Worm (Caenorhabditis elegans) whole organism, L1 larva: Measurements from ENCODE around the gene T20D3.5.
A peak's percentile ranks its signal among the peaks of the same experiment; 100 is the strongest.

Experiments
- Y116A8C.19 ChIP-seq: sonication (generic microtip); optimal IDR thresholded peaks from 2 replicates; lab custom pipeline; 2016; ENCODE audit warnings: missing compliant biosample characterization, missing genetic modification characterization, borderline replicate concordance
- aha-1 ChIP-seq: fragments of 150-350 bp; optimal IDR thresholded peaks from 2 replicates; lab custom pipeline; 2014; ENCODE audit warnings: missing biosample characterization, missing genetic modification characterization
- blmp-1 ChIP-seq: fragments of 150-350 bp; optimal IDR thresholded peaks from 2 replicates; lab custom pipeline; 2014; ENCODE audit warnings: missing biosample characterization, missing genetic modification characterization
- ceh-90 ChIP-seq: sonication (generic microtip); optimal IDR thresholded peaks from 2 replicates; lab custom pipeline; 2016; ENCODE audit warnings: missing genetic modification characterization, missing compliant biosample characterization
- ces-1 ChIP-seq: fragments of 150-350 bp; optimal IDR thresholded peaks from 2 replicates; lab custom pipeline; 2014; ENCODE audit warnings: missing biosample characterization, missing genetic modification reagents, missing genetic modification characterization
- dpl-1 ChIP-seq, 3 experiments: fragments of 150-350 bp in 2 of 3; sonication (generic microtip) in 1 of 3; optimal IDR thresholded peaks; 2 replicates each; lab custom pipeline; 2014 to 2017; ENCODE audit warnings: missing biosample characterization in 3 of 3, missing genetic modification characterization in 3 of 3, missing genetic modification reagents in 3 of 3
- efl-1 ChIP-seq, 4 experiments: fragments of 150-350 bp; optimal IDR thresholded peaks in 3 of 4; peaks in 1 of 4; 1 replicate in 1 of 4; 2 replicates in 3 of 4; lab custom pipeline; 2014; ENCODE audit warnings: missing biosample characterization in 2 of 4, missing genetic modification characterization in 2 of 4, missing genetic modification reagents in 2 of 4
- egl-27 ChIP-seq, 2 experiments: fragments of 150-350 bp in 1 of 2; sonication (generic microtip); optimal IDR thresholded peaks; 3 replicates each; lab custom pipeline; 2017 to 2018; ENCODE audit warnings: missing biosample characterization in 2 of 2, missing genetic modification characterization in 2 of 2, missing genetic modification reagents in 2 of 2
- elt-3 ChIP-seq, 6 experiments: fragments of 150-350 bp in 1 of 6; sonication (generic microtip); optimal IDR thresholded peaks; 2 replicates each; lab custom pipeline; 2017 to 2018; ENCODE audit warnings: missing biosample characterization in 6 of 6, missing genetic modification characterization in 6 of 6, inconsistent platforms in 1 of 6
- ets-5 ChIP-seq: fragments of 200-800 bp; sonication (Bioruptor generic); IDR thresholded peaks from 2 replicates; pipeline ENCODE4 v1.3.6; 2022; ENCODE audit warnings: missing genetic modification characterization, missing compliant biosample characterization
- fkh-4 ChIP-seq: sonication (generic microtip); optimal IDR thresholded peaks from 2 replicates; lab custom pipeline; 2016; ENCODE audit warnings: missing compliant biosample characterization, missing genetic modification characterization, borderline replicate concordance
- hlh-4 ChIP-seq: sonication (generic microtip); optimal IDR thresholded peaks from 2 replicates; lab custom pipeline; 2016; ENCODE audit warnings: mild to moderate bottlenecking, missing genetic modification characterization, missing compliant biosample characterization
- jun-1 ChIP-seq: fragments of 150-350 bp; optimal IDR thresholded peaks from 2 replicates; lab custom pipeline; 2014; ENCODE audit warnings: missing biosample characterization, missing genetic modification reagents, missing genetic modification characterization
- lin-14 ChIP-seq: fragments of 200-800 bp; sonication (Bioruptor generic); optimal IDR thresholded peaks from 2 replicates; lab custom pipeline; 2018; ENCODE audit warnings: mild to moderate bottlenecking, missing genetic modification characterization, moderate library complexity, missing compliant biosample characterization
- lin-35 ChIP-seq, 2 experiments: fragments of 150-350 bp; optimal IDR thresholded peaks; 2 replicates each; lab custom pipeline; 2014; ENCODE audit warnings: missing biosample characterization in 2 of 2, missing genetic modification characterization in 2 of 2, missing genetic modification reagents in 2 of 2
- lsy-2 ChIP-seq, 2 experiments: fragments of 150-350 bp; optimal IDR thresholded peaks; 2 replicates each; lab custom pipeline; 2014; ENCODE audit warnings: missing biosample characterization in 2 of 2, missing genetic modification characterization in 2 of 2
- mep-1 ChIP-seq: fragments of 150-350 bp; optimal IDR thresholded peaks from 2 replicates; lab custom pipeline; 2014; ENCODE audit warnings: missing biosample characterization, missing genetic modification characterization
- nhr-19 ChIP-seq: fragments of 200-800 bp; sonication (Bioruptor generic); conservative IDR thresholded peaks from 2 replicates; pipeline ENCODE4 v1.3.6; 2022; ENCODE audit warnings: missing genetic modification characterization, missing compliant biosample characterization
- nhr-20 ChIP-seq: sonication (generic microtip); optimal IDR thresholded peaks from 2 replicates; lab custom pipeline; 2016; ENCODE audit warnings: mild to moderate bottlenecking, missing genetic modification characterization, missing compliant biosample characterization
- nhr-71 ChIP-seq: sonication (generic microtip); optimal IDR thresholded peaks from 2 replicates; lab custom pipeline; 2016; ENCODE audit warnings: mild to moderate bottlenecking, missing genetic modification characterization, moderate library complexity, missing compliant biosample characterization
- nhr-85 ChIP-seq: sonication (generic microtip); peaks from one replicate; lab custom pipeline; 2016; ENCODE audit warnings: missing genetic modification characterization, inconsistent platforms, missing compliant biosample characterization
- pqm-1 ChIP-seq: sonication (generic microtip); optimal IDR thresholded peaks from 3 replicates; lab custom pipeline; 2017; ENCODE audit warnings: missing biosample characterization, missing genetic modification characterization
- rnt-1 ChIP-seq: sonication (generic microtip); optimal IDR thresholded peaks from 2 replicates; lab custom pipeline; 2016; ENCODE audit warnings: mild to moderate bottlenecking, missing genetic modification characterization, moderate library complexity, missing compliant biosample characterization
- skn-1 ChIP-seq: fragments of 150-350 bp; optimal IDR thresholded peaks from 2 replicates; lab custom pipeline; 2014; ENCODE audit warnings: missing biosample characterization, missing genetic modification characterization
- snpc-4 ChIP-seq: fragments of 150-350 bp; optimal IDR thresholded peaks from 2 replicates; lab custom pipeline; 2014; ENCODE audit warnings: missing biosample characterization, missing genetic modification characterization
- snu-23 ChIP-seq: sonication (generic microtip); optimal IDR thresholded peaks from 2 replicates; lab custom pipeline; 2016; ENCODE audit warnings: missing genetic modification characterization, missing compliant biosample characterization
- tbx-2 ChIP-seq: sonication (generic microtip); optimal IDR thresholded peaks from 2 replicates; lab custom pipeline; 2016; ENCODE audit warnings: missing genetic modification characterization, missing compliant biosample characterization
- tlp-1 ChIP-seq: fragments of 150-350 bp; optimal IDR thresholded peaks from 2 replicates; lab custom pipeline; 2014; ENCODE audit warnings: missing biosample characterization, missing genetic modification characterization
- unc-30 ChIP-seq: sonication (generic microtip); optimal IDR thresholded peaks from 2 replicates; lab custom pipeline; 2017; ENCODE audit warnings: missing biosample characterization, missing genetic modification characterization
- unc-62 ChIP-seq: fragments of 150-350 bp; optimal IDR thresholded peaks from 2 replicates; lab custom pipeline; 2014; ENCODE audit warnings: missing biosample characterization, missing genetic modification reagents, missing genetic modification characterization

T20D3.5 gene

ce11 chrIV:9367852-9368627 is 31.2 kb downstream of the T20D3.5 start:
- TF ChIP-seq rnt-1 (tag; lab: Kevin White, UChicago) (peak; percentile 36), efl-1 (optimal IDR thresholded peaks at IDR 0.05; lab: Kevin White, UChicago) (peak; percentile 19 to 40), efl-1 (GFP tag; optimal IDR thresholded peaks at IDR 0.05 in 1 of 2; lab: Kevin White, UChicago) (peak in 1 of 2 experiments; percentile 48), unc-30 (tag; lab: Kevin White, UChicago) (no peak), nhr-85 (tag; lab: Kevin White, UChicago) (peak; percentile 62), nhr-71 (peak; percentile 9), lsy-2 (tag; optimal IDR thresholded peaks at IDR 0.05; lab: Kevin White, UChicago) (peak in 1 of 2 experiments; percentile 45), Y116A8C.19 (no peak), snu-23 (GFP tag; lab: Kevin White, UChicago) (peak; percentile 41), lin-14 (GFP tag; lab: Kevin White, UChicago) (peak; percentile 59), mep-1 (tag; lab: Kevin White, UChicago) (peak; percentile 16), lin-35 (GFP tag; optimal IDR thresholded peaks at IDR 0.05; lab: Kevin White, UChicago) (peak in 1 of 2 experiments; percentile 55)

- TF ChIP-seq snpc-4 (tag; lab: Kevin White, UChicago) (no peak), nhr-19 (GFP tag; lab: Robert Waterston, UW) (no peak), efl-1 (optimal IDR thresholded peaks at IDR 0.05; lab: Kevin White, UChicago) (no peak), efl-1 (GFP tag; optimal IDR thresholded peaks at IDR 0.05 in 1 of 2; lab: Kevin White, UChicago) (peak in 1 of 2 experiments; percentile 45), pqm-1 (no peak), lin-35 (GFP tag; optimal IDR thresholded peaks at IDR 0.05; lab: Kevin White, UChicago) (no peak), skn-1 (tag; lab: Kevin White, UChicago) (peak; percentile 46)
- TF ChIP-seq, all 84 proteins: peak for 2
These were observed 34.3 kb downstream of the T20D3.5 start, which contains the start of gene fbxc-58 for ce11 chrIV:9371126-9371525. Gene fbxc-58, plus strand, starts transcription at chrIV:9371508.

ce11 chrIV:9374529-9374928 is 37.7 kb downstream of the T20D3.5 start, which contains the start of gene C10C5.3:
Gene C10C5.3, plus strand, starts transcription at chrIV:9374829.
- TF ChIP-seq nhr-20 (tag; lab: Kevin White, UChicago) = no peak
- TF ChIP-seq lin-35 (GFP tag; optimal IDR thresholded peaks at IDR 0.05; lab: Kevin White, UChicago) = no peak
- no peak for TF ChIP-seq jun-1 (tag; lab: Kevin White, UChicago)
- no peak for TF ChIP-seq efl-1 (optimal IDR thresholded peaks at IDR 0.05; lab: Kevin White, UChicago)
- no peak for TF ChIP-seq efl-1 (GFP tag; optimal IDR thresholded peaks at IDR 0.05 in 1 of 2; lab: Kevin White, UChicago)
- TF ChIP-seq aha-1 (tag; lab: Kevin White, UChicago) = no peak
- no peak for TF ChIP-seq tbx-2 (tag; lab: Kevin White, UChicago)
- TF ChIP-seq ets-5 = no peak
- TF ChIP-seq hlh-4 = no peak
- no peak for TF ChIP-seq nhr-85 (tag; lab: Kevin White, UChicago)
- TF ChIP-seq pqm-1 = no peak
- TF ChIP-seq unc-62 (GFP tag; lab: Kevin White, UChicago) = no peak
- no peak for TF ChIP-seq tlp-1 (tag; lab: Kevin White, UChicago)

ce11 chrIV:9376550-9376949 is 39.7 kb downstream of the T20D3.5 start:
- TF ChIP-seq lin-14 (GFP tag; lab: Kevin White, UChicago) = peak; percentile 65
- TF ChIP-seq blmp-1 = peak; percentile 39
- no peak for TF ChIP-seq ces-1 (GFP tag; lab: Kevin White, UChicago)
- peak in 5 of 6 experiments; percentile 75 to 89 (median 82) for TF ChIP-seq elt-3 (tag; optimal IDR thresholded peaks at IDR 0.05; lab: Kevin White, UChicago)
- peak; percentile 19 for TF ChIP-seq nhr-71
- TF ChIP-seq hlh-4 = no peak
- TF ChIP-seq nhr-20 (tag; lab: Kevin White, UChicago) = peak; percentile 17
- peak; percentile 77 for TF ChIP-seq nhr-85 (tag; lab: Kevin White, UChicago)
- TF ChIP-seq, all 84 proteins: peak for 6

- TF ChIP-seq fkh-4 (tag; lab: Kevin White, UChicago) (no peak), egl-27 (tag; optimal IDR thresholded peaks at IDR 0.05; lab: Kevin White, UChicago) (no peak), ces-1 (GFP tag; lab: Kevin White, UChicago) (no peak), ceh-90 (tag; lab: Kevin White, UChicago) (no peak), rnt-1 (tag; lab: Kevin White, UChicago) (no peak), lin-14 (GFP tag; lab: Kevin White, UChicago) (no peak), tlp-1 (tag; lab: Kevin White, UChicago) (no peak), dpl-1 (GFP tag; optimal IDR thresholded peaks at IDR 0.05; lab: Kevin White, UChicago) (no peak)
These were observed 41.4 kb downstream of the T20D3.5 start, which contains the start of gene C10C5.4 for ce11 chrIV:9378272-9378671. Gene C10C5.4, plus strand, starts transcription at chrIV:9378552.
